Worm (Caenorhabditis elegans) whole organism, L4 larva: ENCODE measurements around the gene C01G6.4.

Experiments
- F49E8.2 ChIP-seq: sonication (generic microtip); optimal IDR thresholded peaks from 2 replicates; lab custom pipeline; 2016; ENCODE audit warnings: missing compliant biosample characterization, mild to moderate bottlenecking, missing genetic modification characterization, borderline replicate concordance
- T26A8.4 ChIP-seq: fragments of 200-800 bp; sonication (Bioruptor generic); IDR thresholded peaks from 2 replicates; pipeline ENCODE4 v1.3.6; 2022; ENCODE audit warnings: missing genetic modification characterization, missing compliant biosample characterization
- Y5F2A.4 ChIP-seq: fragments of 200-800 bp; sonication (Bioruptor generic); optimal IDR thresholded peaks from 2 replicates; lab custom pipeline; 2018; ENCODE audit warnings: mild to moderate bottlenecking, missing genetic modification characterization, missing compliant biosample characterization
- fos-1 ChIP-seq: fragments of 150-350 bp; optimal IDR thresholded peaks from 2 replicates; lab custom pipeline; 2014; ENCODE audit warnings: missing biosample characterization, missing genetic modification characterization
- gei-8 ChIP-seq: fragments of 200-800 bp; sonication (Bioruptor generic); optimal IDR thresholded peaks from 2 replicates; lab custom pipeline; 2018; ENCODE audit warnings: mild to moderate bottlenecking, missing genetic modification characterization, missing compliant biosample characterization
- hlh-30 ChIP-seq: sonication (generic microtip); optimal IDR thresholded peaks from 2 replicates; lab custom pipeline; 2017; ENCODE audit warnings: antibody characterized with exemption, mild to moderate bottlenecking, missing genetic modification characterization, missing compliant biosample characterization; ENCODE audit not compliant: insufficient read depth
- nhr-11 ChIP-seq: fragments of 150-350 bp; optimal IDR thresholded peaks from 2 replicates; lab custom pipeline; 2014; ENCODE audit warnings: missing biosample characterization, missing genetic modification characterization
- nhr-25 ChIP-seq: sonication (generic microtip); optimal IDR thresholded peaks from 2 replicates; lab custom pipeline; 2017; ENCODE audit warnings: missing genetic modification characterization, mild to moderate bottlenecking, missing compliant biosample characterization, antibody characterized with exemption, moderate library complexity, borderline replicate concordance; ENCODE audit not compliant: insufficient read depth

DNA sequence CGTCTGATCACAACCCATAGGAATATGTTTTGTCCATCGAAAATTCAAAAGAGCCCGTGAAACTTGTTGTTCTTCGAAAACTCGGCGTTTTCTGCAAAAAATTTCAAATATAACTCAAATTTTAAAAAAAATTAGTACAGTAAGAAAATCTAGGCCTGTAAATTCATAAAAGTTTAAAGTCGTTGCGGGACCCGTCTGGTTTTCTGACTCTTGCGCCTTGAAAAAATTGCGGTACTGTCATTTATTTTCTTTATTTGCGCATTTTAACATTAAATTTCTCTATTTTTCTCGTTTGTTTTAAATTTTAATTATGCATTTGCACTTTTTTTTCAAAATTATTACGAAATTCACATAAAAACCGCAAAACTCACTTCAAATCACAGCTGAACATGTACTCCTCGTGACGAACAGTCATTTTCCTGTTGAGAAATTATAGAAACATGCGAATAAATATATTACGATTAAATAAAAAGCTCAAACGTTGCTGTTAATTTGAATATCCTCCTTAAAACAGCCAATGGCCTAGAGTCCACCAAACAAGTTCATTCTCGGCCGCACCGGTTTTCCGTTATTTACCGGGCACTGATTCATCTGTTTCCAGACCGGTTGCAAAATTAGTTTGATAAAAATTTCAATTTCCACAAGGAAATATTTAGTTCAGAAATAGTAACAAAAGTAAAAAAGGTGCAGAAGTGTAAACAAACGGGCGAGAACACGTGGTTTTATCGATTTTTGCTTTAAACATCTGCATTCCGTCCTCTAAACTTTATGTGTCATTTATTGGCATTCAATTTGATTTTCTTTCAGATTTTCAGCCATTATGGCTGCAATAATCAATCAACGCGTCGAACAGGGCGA is 46.4 kb upstream of the C01G6.4 start, which contains the start of the genes csa-1 and wdfy-2:
- TF ChIP-seq F49E8.2 (tag; lab: Kevin White, UChicago): no peak
- TF ChIP-seq nhr-25: no peak
- no peak for TF ChIP-seq hlh-30
- TF ChIP-seq gei-8 (GFP tag; lab: Kevin White, UChicago): no peak
- TF ChIP-seq fos-1 (tag; lab: Kevin White, UChicago): no peak
- TF ChIP-seq nhr-11 (tag; lab: Kevin White, UChicago): no peak
- TF ChIP-seq T26A8.4 (GFP tag; lab: Robert Waterston, UW): no peak
- no peak for TF ChIP-seq Y5F2A.4 (GFP tag; lab: Kevin White, UChicago)
